Worm (Caenorhabditis elegans): Measurements from ENCODE around the gene F49H6.8.
A peak's percentile ranks its signal among the peaks of the same experiment; 100 is the strongest.

F49H6.8 gene

DNA sequence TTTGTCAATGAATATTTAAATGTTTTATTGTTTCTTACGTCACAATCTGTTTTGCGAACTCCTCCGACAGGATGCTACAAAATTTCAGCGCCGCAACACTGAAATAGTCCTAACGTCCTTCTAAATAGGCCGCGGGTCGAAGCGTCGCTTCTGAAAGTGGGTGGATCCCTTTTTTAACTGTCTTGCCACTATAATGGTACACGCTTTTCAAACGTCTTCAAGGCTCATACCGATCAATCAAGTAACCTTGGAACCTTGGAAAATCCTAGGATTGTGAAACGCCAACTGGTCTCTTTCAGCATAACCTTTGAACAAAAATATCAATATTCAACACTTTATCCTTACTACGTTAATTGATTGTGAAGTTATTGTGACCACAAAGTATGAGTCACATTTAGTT, 44.2 kb upstream of the F49H6.8 start:
- no peak for TF ChIP-seq dmd-8 (GFP tag; IDR thresholded peaks at IDR 0.05)
- peak; percentile 94 for TF ChIP-seq aha-1 (tag)
- TF ChIP-seq F44E2.7 (GFP tag; IDR thresholded peaks at IDR 0.05) = no peak

DNA sequence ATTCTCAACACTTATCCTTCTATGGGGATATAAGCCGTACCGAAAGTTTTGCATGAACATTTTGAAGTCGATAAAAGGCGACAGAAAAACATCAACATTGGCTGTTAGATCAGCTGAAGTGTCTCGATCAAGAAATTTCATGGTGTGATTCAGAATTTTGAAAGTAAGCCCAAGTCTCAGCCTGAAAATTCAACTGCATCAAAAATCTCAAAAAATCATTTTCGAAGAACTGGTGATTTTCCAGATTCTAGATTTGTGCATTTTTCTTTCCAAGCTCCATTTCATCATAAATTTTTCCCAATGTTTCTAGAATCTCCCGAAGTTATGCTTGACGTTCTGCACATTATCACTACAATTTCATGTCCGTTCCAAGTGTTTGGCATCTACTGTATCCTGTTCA, 42.2 kb upstream of the F49H6.8 start, which contains the start of gene srh-255:
TSS of gene srh-255 (plus strand) at position 301 of the 400 bp plus-strand sequence.
- TF ChIP-seq snpc-1.2 (GFP tag; IDR thresholded peaks at IDR 0.05) (no peak), unc-62 (GFP tag; optimal IDR thresholded peaks at IDR 0.05 in 1 of 2) (no peak), unc-62 (tag; optimal IDR thresholded peaks at IDR 0.05) (no peak), ceh-28 (tag; optimal IDR thresholded peaks at IDR 0.05) (no peak)

- TF ChIP-seq attf-4 (tag; optimal IDR thresholded peaks at IDR 0.05) = no peak
- TF ChIP-seq unc-62 (GFP tag; optimal IDR thresholded peaks at IDR 0.05 in 1 of 2) = peak in 1 of 2 experiments; percentile 15
- TF ChIP-seq unc-62 (tag; optimal IDR thresholded peaks at IDR 0.05) = no peak
- TF ChIP-seq Y75B8A.6 (GFP tag; IDR thresholded peaks at IDR 0.05) = no peak
- no peak for TF ChIP-seq aly-2 (tag; optimal IDR thresholded peaks at IDR 0.05)
- TF ChIP-seq saeg-2 (GFP tag; IDR thresholded peaks at IDR 0.05) = no peak
- no peak for TF ChIP-seq dmd-9 (GFP tag; IDR thresholded peaks at IDR 0.05)
- no peak for TF ChIP-seq ztf-11 (tag; optimal IDR thresholded peaks at IDR 0.05)
- TF ChIP-seq jun-1 (tag; optimal IDR thresholded peaks at IDR 0.05) = no peak
Measured at ce11 chrV:17061585-17061984, 39.1 kb upstream of the F49H6.8 start, which contains the start of gene F28B1.9. F28B1.9 (plus strand) TSS chrV:17061885.

DNA sequence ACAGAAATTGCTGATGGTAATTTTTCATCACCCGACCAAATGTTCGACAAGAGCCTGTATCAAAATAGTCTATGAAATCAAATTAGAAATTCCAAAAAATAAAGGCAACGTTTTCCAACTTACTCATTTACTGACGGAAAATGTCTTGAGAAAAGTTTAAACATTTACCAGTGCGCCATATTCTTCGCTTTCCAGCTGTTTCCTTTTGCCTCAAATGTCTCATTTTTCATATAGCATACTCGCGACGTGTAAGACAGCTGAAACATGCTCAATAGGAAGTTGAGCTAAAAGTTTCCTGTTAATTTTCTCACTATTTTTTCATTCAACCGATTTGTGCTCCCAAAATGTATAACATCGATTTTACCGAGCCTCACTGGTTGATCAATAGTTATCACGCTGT, 37.5 kb upstream of the F49H6.8 start, which contains the start of gene sri-66:
TSS of gene sri-66 (plus strand) at position 301 of the 400 bp plus-strand sequence.
- TF ChIP-seq ceh-44 (GFP tag; IDR thresholded peaks at IDR 0.05) (no peak), mdt-29 (GFP tag; IDR thresholded peaks at IDR 0.05) (no peak), fos-1 (tag; optimal IDR thresholded peaks at IDR 0.05) (no peak), F26F4.8 (GFP tag; conservative IDR thresholded peaks at IDR 0.05) (no peak), dve-1 (tag; optimal IDR thresholded peaks at IDR 0.05; ENCODE audit: insufficient read depth) (no peak), mxl-2 (GFP tag; conservative IDR thresholded peaks at IDR 0.05) (no peak), unc-39 (tag; optimal IDR thresholded peaks at IDR 0.05) (no peak)

DNA sequence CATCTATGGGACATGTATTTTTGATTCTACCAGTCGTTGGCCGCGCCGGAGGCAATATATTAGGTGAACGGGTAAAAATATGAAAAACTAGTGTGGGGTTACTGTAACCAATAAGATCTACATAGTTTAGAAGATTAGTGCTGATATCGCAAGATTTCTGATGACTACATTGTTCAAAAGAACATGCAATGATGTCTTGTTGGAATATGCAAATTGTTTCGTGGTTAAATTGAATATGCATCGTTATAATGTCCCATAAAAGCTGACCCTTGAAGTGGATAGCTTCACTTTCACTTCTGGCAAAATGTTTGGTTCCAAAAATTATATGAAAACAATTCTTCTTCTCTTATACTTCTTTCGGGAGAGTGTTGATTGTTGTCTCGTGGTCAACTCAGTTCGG, 22.0 kb upstream of the F49H6.8 start, which contains the start of gene F28B1.2:
TSS of gene F28B1.2 (plus strand) at position 301 of the 400 bp plus-strand sequence.
- TF ChIP-seq dmd-8 (GFP tag; IDR thresholded peaks at IDR 0.05) = no peak
- no peak for TF ChIP-seq sdz-12 (GFP tag; optimal IDR thresholded peaks at IDR 0.05)

- no peak for TF ChIP-seq skn-1 (tag; optimal IDR thresholded peaks at IDR 0.05)
- no peak for TF ChIP-seq daf-8 (GFP tag; IDR thresholded peaks at IDR 0.05)
Measured at ce11 chrV:17042263-17042662, 19.8 kb upstream of the F49H6.8 start, which contains the start of gene hpo-33. hpo-33 (plus strand) TSS chrV:17042563.

DNA sequence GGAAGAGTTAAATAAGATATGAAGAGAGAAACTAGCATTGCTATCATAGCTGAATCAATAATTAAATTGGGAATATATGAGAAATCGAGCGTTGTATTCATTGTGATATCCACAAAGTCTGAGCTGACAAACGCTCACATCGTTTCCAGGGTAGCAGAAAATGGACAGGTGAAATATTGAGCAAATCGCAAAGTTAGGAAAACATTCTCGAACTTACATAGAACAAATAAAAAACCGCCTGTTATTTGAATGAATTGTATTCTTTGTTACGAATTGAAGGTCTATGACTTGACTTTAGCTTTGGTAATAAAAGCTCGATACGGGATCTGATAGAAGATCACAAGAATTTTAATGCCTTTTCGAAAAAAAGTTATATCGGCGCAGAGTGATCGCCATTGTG, 13.4 kb upstream of the F49H6.8 start, which contains the start of gene srz-94:
TSS of gene srz-94 (minus strand) at position 101 of the 400 bp plus-strand sequence.
- no peak for TF ChIP-seq tra-1 (GFP tag; IDR thresholded peaks at IDR 0.05)
- no peak for TF ChIP-seq pqm-1 (tag; optimal IDR thresholded peaks at IDR 0.05)
- TF ChIP-seq madf-9 (GFP tag; conservative IDR thresholded peaks at IDR 0.05) = no peak
- no peak for TF ChIP-seq duxl-1 (tag; optimal IDR thresholded peaks at IDR 0.05; ENCODE audit: poor library complexity)
- no peak for TF ChIP-seq set-16 (GFP tag; IDR thresholded peaks at IDR 0.05)
- TF ChIP-seq fos-1 (tag; optimal IDR thresholded peaks at IDR 0.05) = no peak
- no peak for TF ChIP-seq zfp-3 (GFP tag; conservative IDR thresholded peaks at IDR 0.05)
- no peak for TF ChIP-seq nhr-48 (tag; optimal IDR thresholded peaks at IDR 0.05)
- no peak for TF ChIP-seq dpl-1 (GFP tag; optimal IDR thresholded peaks at IDR 0.05)
- TF ChIP-seq T20F7.1 (GFP tag; optimal IDR thresholded peaks at IDR 0.05) = no peak
- no peak for TF ChIP-seq egl-43 (GFP tag; IDR thresholded peaks at IDR 0.05)

All from whole organism, L4 larva.